Worm (Caenorhabditis elegans) whole organism, early embryonic: ENCODE data around the gene T10C6.10.

ENCODE experiments used
- B0310.2 ChIP-seq: sonication (generic microtip); optimal IDR thresholded peaks from 2 replicates; lab custom pipeline; 2016; ENCODE audit warnings: mild to moderate bottlenecking, missing genetic modification characterization, missing compliant biosample characterization
- F13C5.2 ChIP-seq: sonication (generic microtip); optimal IDR thresholded peaks from 2 replicates; lab custom pipeline; 2017; ENCODE audit warnings: mild to moderate bottlenecking, missing genetic modification characterization, inconsistent platforms, missing compliant biosample characterization
- aly-1 ChIP-seq: sonication (generic microtip); optimal IDR thresholded peaks from 2 replicates; lab custom pipeline; 2016; ENCODE audit warnings: missing genetic modification characterization, missing compliant biosample characterization
- ama-1 ChIP-seq: fragments of 150-350 bp; optimal IDR thresholded peaks from 2 replicates; lab custom pipeline; 2014
- ceh-13 ChIP-seq: fragments of 200-800 bp; sonication (Bioruptor generic); optimal IDR thresholded peaks from 2 replicates; lab custom pipeline; 2018; ENCODE audit warnings: mild to moderate bottlenecking, missing genetic modification characterization, missing compliant biosample characterization
- ceh-36 ChIP-seq: sonication (generic microtip); optimal IDR thresholded peaks from 2 replicates; lab custom pipeline; 2016; ENCODE audit warnings: missing genetic modification characterization, inconsistent platforms, missing compliant biosample characterization
- ets-7 ChIP-seq: sonication (generic microtip); optimal IDR thresholded peaks from 2 replicates; lab custom pipeline; 2016; ENCODE audit warnings: missing genotype, missing genetic modification characterization, missing compliant biosample characterization
- flt-1 ChIP-seq: fragments of 200-800 bp; sonication (Bioruptor generic); IDR thresholded peaks from 2 replicates; pipeline ENCODE4 v1.3.6; 2022; ENCODE audit warnings: missing genetic modification characterization, missing compliant biosample characterization
- hmbx-1 ChIP-seq: sonication (generic microtip); optimal IDR thresholded peaks from 2 replicates; lab custom pipeline; 2016; ENCODE audit warnings: mild to moderate bottlenecking, missing genetic modification characterization, missing compliant biosample characterization
- hmg-4 ChIP-seq: fragments of 200-800 bp; sonication (Bioruptor generic); optimal IDR thresholded peaks from 2 replicates; lab custom pipeline; 2018; ENCODE audit warnings: mild to moderate bottlenecking, missing genetic modification characterization, missing compliant biosample characterization
- hnd-1 ChIP-seq: sonication (generic microtip); optimal IDR thresholded peaks from 2 replicates; lab custom pipeline; 2016; ENCODE audit warnings: missing genetic modification characterization, missing compliant biosample characterization
- pes-1 ChIP-seq: fragments of 200-800 bp; sonication (Bioruptor generic); IDR thresholded peaks from 2 replicates; pipeline ENCODE4 v1.3.6; 2022; ENCODE audit warnings: missing genetic modification reagents, missing genetic modification characterization, missing compliant biosample characterization
- scrt-1 ChIP-seq: fragments of 200-800 bp; sonication (Bioruptor generic); IDR thresholded peaks from 2 replicates; pipeline ENCODE4 v1.3.6; 2022; ENCODE audit warnings: missing genetic modification characterization, missing compliant biosample characterization
- sea-1 ChIP-seq: fragments of 200-800 bp; sonication (Bioruptor generic); conservative IDR thresholded peaks from 2 replicates; pipeline ENCODE4 v1.3.6; 2022; ENCODE audit warnings: missing genetic modification characterization, missing compliant biosample characterization
- tbx-11 ChIP-seq: fragments of 200-800 bp; sonication (Bioruptor generic); IDR thresholded peaks from 2 replicates; pipeline ENCODE4 v1.3.6; 2022; ENCODE audit warnings: missing genetic modification characterization, missing compliant biosample characterization
- tbx-37 ChIP-seq: fragments of 200-800 bp; sonication (Bioruptor generic); conservative IDR thresholded peaks from 2 replicates; pipeline ENCODE4 v1.3.6; 2022; ENCODE audit warnings: missing genetic modification reagents, missing genetic modification characterization, missing compliant biosample characterization
- tra-4 ChIP-seq: sonication (generic microtip); optimal IDR thresholded peaks from 2 replicates; lab custom pipeline; 2017; ENCODE audit warnings: missing genetic modification characterization, missing compliant biosample characterization

The T10C6.10 gene

DNA sequence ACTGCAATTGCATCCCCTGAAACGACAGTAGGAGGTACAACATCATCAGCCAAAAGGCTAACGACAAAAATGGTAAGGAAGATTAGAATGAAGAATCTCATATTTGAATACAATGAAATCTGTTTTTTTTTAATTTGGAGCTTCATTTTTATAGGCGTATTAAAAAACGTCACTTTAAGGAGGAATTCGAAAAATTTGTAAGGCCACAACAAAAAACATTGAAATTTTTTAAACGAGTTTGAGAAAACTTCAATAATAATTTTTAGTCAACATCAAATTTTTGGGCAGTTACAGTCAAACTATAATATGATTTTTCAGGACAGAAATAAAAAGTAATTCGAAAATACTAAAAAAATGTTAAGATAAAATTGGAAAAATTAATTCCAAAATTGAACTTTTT is 26.6 kb downstream of the T10C6.10 start, which contains the start of gene F14H3.14:
TSS of gene F14H3.14 (minus strand) at position 101 of the 400 bp plus-strand sequence.
- TF ChIP-seq tra-4 (no peak), tbx-11 (no peak), aly-1 (tag; lab: Kevin White, UChicago) (no peak), ama-1 (lab: Kevin White, UChicago) (no peak), tbx-37 (GFP tag; lab: Robert Waterston, UW) (no peak), ceh-13 (GFP tag; lab: Kevin White, UChicago) (no peak), sea-1 (GFP tag; lab: Robert Waterston, UW) (no peak), flt-1 (GFP tag; lab: Robert Waterston, UW) (no peak)

DNA sequence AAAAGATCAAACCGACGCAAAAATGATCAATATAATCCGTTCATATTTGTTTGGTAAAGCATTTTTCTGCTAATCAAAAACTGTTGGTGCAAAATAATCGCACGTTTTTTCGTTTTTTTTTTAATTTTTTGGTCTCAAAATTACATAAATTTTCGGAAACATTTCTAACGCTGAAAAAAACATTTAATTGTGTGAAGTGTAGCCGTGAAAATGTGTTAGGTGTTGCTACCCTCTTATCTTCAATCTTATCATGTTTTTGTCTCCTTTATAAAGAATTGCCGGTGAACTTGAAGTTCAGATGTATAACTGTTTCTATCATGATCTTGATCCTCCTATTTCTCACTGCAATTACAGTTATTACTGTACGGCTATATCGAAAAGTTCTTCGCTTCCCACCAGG is 32.7 kb downstream of the T10C6.10 start, which contains the start of gene cyp-35D1:
TSS of gene cyp-35D1 (plus strand) at position 301 of the 400 bp plus-strand sequence.
- TF ChIP-seq tra-4 = no peak
- TF ChIP-seq tbx-37 (GFP tag; lab: Robert Waterston, UW) = no peak
- no peak for TF ChIP-seq flt-1 (GFP tag; lab: Robert Waterston, UW)
- TF ChIP-seq tbx-11 = no peak
- TF ChIP-seq scrt-1 (GFP tag; lab: Robert Waterston, UW) = no peak
- TF ChIP-seq ceh-36 = no peak
- no peak for TF ChIP-seq hnd-1 (tag; lab: Kevin White, UChicago)
- TF ChIP-seq ama-1 (lab: Kevin White, UChicago) = no peak
- TF ChIP-seq pes-1 (GFP tag; lab: Robert Waterston, UW) = no peak
- no peak for TF ChIP-seq ceh-13 (GFP tag; lab: Kevin White, UChicago)
- TF ChIP-seq B0310.2 (tag; lab: Kevin White, UChicago) = no peak
- no peak for TF ChIP-seq F13C5.2 (tag; lab: Kevin White, UChicago)
- no peak for TF ChIP-seq ets-7 (tag; lab: Kevin White, UChicago)
- no peak for TF ChIP-seq aly-1 (tag; lab: Kevin White, UChicago)
- TF ChIP-seq hmg-4 (GFP tag; lab: Kevin White, UChicago) = no peak
- no peak for TF ChIP-seq sea-1 (GFP tag; lab: Robert Waterston, UW)
- TF ChIP-seq hmbx-1 = no peak

DNA sequence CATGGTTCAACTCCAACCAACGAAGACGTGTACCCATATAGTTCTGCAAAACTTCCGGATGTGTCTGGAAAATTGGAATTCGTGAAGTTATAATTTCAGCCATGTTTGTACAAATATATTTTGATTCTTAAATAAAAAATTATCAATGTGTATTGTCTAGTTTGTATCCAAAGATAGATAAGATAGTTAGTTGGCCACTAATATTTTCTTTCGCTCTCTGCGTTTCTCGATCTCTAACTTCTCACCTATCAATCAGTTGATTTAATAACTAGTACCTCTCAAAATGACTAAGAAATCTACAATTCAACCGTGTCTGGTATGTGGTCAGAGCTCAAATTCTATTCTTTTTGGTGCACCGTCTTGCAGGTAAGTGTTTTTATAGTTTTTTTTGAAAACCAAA is 35.0 kb downstream of the T10C6.10 start, which contains the start of gene nhr-176:
TSS of gene nhr-176 (plus strand) at position 159 of the 400 bp plus-strand sequence.
- TF ChIP-seq flt-1 (GFP tag; lab: Robert Waterston, UW) = no peak
- no peak for TF ChIP-seq ceh-13 (GFP tag; lab: Kevin White, UChicago)
- TF ChIP-seq tra-4 = no peak
- TF ChIP-seq tbx-11 = no peak
- TF ChIP-seq ets-7 (tag; lab: Kevin White, UChicago) = no peak
- TF ChIP-seq ceh-36 = no peak
- TF ChIP-seq scrt-1 (GFP tag; lab: Robert Waterston, UW) = no peak
- no peak for TF ChIP-seq hmg-4 (GFP tag; lab: Kevin White, UChicago)
- TF ChIP-seq pes-1 (GFP tag; lab: Robert Waterston, UW) = no peak
- no peak for TF ChIP-seq ama-1 (lab: Kevin White, UChicago)
- no peak for TF ChIP-seq B0310.2 (tag; lab: Kevin White, UChicago)
- no peak for TF ChIP-seq F13C5.2 (tag; lab: Kevin White, UChicago)
- no peak for TF ChIP-seq aly-1 (tag; lab: Kevin White, UChicago)
- TF ChIP-seq hnd-1 (tag; lab: Kevin White, UChicago) = no peak

DNA sequence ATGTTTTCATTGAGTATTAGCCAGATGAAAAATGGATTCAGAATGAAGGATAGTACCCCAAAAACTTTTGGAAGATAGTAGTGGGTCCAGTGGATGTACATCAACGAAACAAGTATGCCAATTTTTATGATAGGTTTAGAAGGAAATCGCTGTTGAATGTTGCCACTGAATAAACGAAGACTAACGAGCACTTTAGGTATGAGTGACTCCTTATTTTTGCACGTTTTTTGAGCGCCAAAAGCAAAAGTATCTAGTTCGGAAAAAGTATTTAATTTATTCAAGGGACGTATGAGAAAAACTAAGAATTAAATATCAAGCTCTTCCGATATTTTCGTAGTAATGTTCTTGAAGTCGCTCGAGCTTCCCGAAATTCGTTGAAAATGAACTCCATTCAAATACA is 37.6 kb downstream of the T10C6.10 start, which contains the start of gene srj-10:
TSS of gene srj-10 (minus strand) at position 101 of the 400 bp plus-strand sequence.
- TF ChIP-seq scrt-1 (GFP tag; lab: Robert Waterston, UW) = no peak
- TF ChIP-seq ceh-36 = no peak
- no peak for TF ChIP-seq F13C5.2 (tag; lab: Kevin White, UChicago)
- TF ChIP-seq flt-1 (GFP tag; lab: Robert Waterston, UW) = no peak
- TF ChIP-seq B0310.2 (tag; lab: Kevin White, UChicago) = no peak
- TF ChIP-seq aly-1 (tag; lab: Kevin White, UChicago) = no peak
- no peak for TF ChIP-seq ama-1 (lab: Kevin White, UChicago)
- TF ChIP-seq hnd-1 (tag; lab: Kevin White, UChicago) = no peak

DNA sequence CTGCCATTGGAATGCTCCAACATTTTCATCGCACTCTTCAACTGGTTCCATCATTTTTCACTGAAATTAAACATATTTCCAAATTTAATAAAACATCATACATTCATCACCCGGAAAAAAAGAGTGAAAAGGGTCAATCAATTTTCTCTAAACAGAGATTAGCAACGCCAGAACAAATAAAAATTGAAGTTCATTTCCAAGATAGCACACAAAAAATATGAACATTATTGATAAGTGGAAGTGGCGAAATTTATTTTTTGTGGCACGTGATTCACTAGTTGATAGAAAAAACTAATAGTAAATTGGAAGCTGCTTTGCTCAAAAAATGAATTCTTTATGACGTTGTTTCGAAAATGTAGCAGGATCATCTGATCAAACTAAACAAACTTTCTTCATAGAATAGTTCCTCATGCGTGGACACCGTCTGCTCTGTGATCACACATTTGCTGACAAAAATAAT is 39.1 kb downstream of the T10C6.10 start, which contains the start of the genes F14H3.12 and srj-29:
TSS of gene F14H3.12 (minus strand) at position 74 of the 460 bp plus-strand sequence.
TSS of gene srj-29 (plus strand) at position 410 of the 460 bp plus-strand sequence.
- TF ChIP-seq aly-1 (tag; lab: Kevin White, UChicago) (no peak), tbx-11 (no peak), ets-7 (tag; lab: Kevin White, UChicago) (no peak), hnd-1 (tag; lab: Kevin White, UChicago) (no peak), ama-1 (lab: Kevin White, UChicago) (no peak), B0310.2 (tag; lab: Kevin White, UChicago) (no peak), ceh-13 (GFP tag; lab: Kevin White, UChicago) (no peak), hmbx-1 (no peak), sea-1 (GFP tag; lab: Robert Waterston, UW) (no peak), ceh-36 (no peak), F13C5.2 (tag; lab: Kevin White, UChicago) (no peak), hmg-4 (GFP tag; lab: Kevin White, UChicago) (no peak), flt-1 (GFP tag; lab: Robert Waterston, UW) (no peak), tbx-37 (GFP tag; lab: Robert Waterston, UW) (no peak), pes-1 (GFP tag; lab: Robert Waterston, UW) (no peak), tra-4 (no peak), scrt-1 (GFP tag; lab: Robert Waterston, UW) (no peak)

DNA sequence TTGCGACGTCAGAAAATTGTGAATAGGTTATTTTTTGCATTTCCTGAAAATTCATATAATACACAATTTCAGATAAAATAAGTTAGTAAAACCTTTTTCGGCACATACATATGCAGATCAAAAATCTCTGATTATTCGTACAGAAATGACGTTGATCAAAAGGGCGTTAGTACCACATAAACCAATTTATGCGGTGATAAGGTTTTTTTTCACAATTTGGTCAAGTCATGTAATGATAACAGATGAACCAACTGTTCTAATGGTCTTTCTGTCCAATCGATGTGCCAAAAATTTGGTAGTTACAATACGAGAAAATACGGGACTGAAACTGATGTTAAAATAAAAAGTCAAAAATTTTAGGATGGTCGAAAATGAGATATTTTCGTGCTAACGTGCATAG is 43.8 kb downstream of the T10C6.10 start:
- no peak for TF ChIP-seq tbx-37 (GFP tag; lab: Robert Waterston, UW)
- no peak for TF ChIP-seq B0310.2 (tag; lab: Kevin White, UChicago)
- TF ChIP-seq tra-4 = no peak
- no peak for TF ChIP-seq pes-1 (GFP tag; lab: Robert Waterston, UW)
- TF ChIP-seq hnd-1 (tag; lab: Kevin White, UChicago) = no peak
- TF ChIP-seq ceh-36 = no peak
- TF ChIP-seq flt-1 (GFP tag; lab: Robert Waterston, UW) = no peak
- TF ChIP-seq ama-1 (lab: Kevin White, UChicago) = no peak

DNA sequence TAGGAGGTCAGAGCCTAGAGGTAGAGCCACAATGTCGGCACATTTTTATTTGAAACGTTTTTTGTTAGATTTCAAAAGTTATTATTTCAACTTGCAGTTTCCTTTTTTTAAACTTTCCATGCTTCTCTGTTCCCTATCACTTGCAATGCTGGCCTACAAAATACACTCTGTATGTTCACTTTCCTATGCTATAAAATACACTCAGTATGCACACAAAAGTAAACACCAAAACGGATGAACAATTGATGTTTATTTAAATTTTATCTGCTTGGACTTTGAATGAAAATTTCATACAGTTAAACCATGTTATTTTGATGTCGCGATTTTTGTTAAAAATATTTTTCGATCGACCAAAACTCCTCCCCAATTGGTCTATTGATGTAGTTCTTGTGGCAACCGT is 44.5 kb downstream of the T10C6.10 start:
- TF ChIP-seq tra-4 = no peak
- TF ChIP-seq pes-1 (GFP tag; lab: Robert Waterston, UW) = no peak
- TF ChIP-seq hmg-4 (GFP tag; lab: Kevin White, UChicago) = no peak
- no peak for TF ChIP-seq sea-1 (GFP tag; lab: Robert Waterston, UW)
- TF ChIP-seq scrt-1 (GFP tag; lab: Robert Waterston, UW) = no peak
- no peak for TF ChIP-seq tbx-37 (GFP tag; lab: Robert Waterston, UW)
- no peak for TF ChIP-seq flt-1 (GFP tag; lab: Robert Waterston, UW)
- TF ChIP-seq ceh-36 = no peak
- no peak for TF ChIP-seq hnd-1 (tag; lab: Kevin White, UChicago)
- no peak for TF ChIP-seq tbx-11
- no peak for TF ChIP-seq aly-1 (tag; lab: Kevin White, UChicago)
- no peak for TF ChIP-seq ceh-13 (GFP tag; lab: Kevin White, UChicago)
- no peak for TF ChIP-seq F13C5.2 (tag; lab: Kevin White, UChicago)
- TF ChIP-seq B0310.2 (tag; lab: Kevin White, UChicago) = no peak
- no peak for TF ChIP-seq ama-1 (lab: Kevin White, UChicago)
- TF ChIP-seq ets-7 (tag; lab: Kevin White, UChicago) = no peak
- TF ChIP-seq hmbx-1 = no peak
